Worm (Caenorhabditis elegans) whole organism, L1 larva: Measurements from ENCODE around the gene Y44A6D.6.

Experiments used
- egl-27 ChIP-seq, 2 experiments: fragments of 150-350 bp in 1 of 2; sonication (generic microtip); optimal IDR thresholded peaks; 3 replicates each; lab custom pipeline; 2017 to 2018; ENCODE audit warnings: missing biosample characterization in 2 of 2, missing genetic modification characterization in 2 of 2, missing genetic modification reagents in 2 of 2
- elt-3 ChIP-seq, 6 experiments: fragments of 150-350 bp in 1 of 6; sonication (generic microtip); optimal IDR thresholded peaks; 2 replicates each; lab custom pipeline; 2017 to 2018; ENCODE audit warnings: missing biosample characterization in 6 of 6, missing genetic modification characterization in 6 of 6, inconsistent platforms in 1 of 6
- fkh-10 ChIP-seq: sonication (generic microtip); optimal IDR thresholded peaks from 2 replicates; lab custom pipeline; 2017; ENCODE audit warnings: missing biosample characterization, missing genetic modification reagents, missing genetic modification characterization
- lin-39 ChIP-seq: fragments of 150-350 bp; optimal IDR thresholded peaks from 2 replicates; lab custom pipeline; 2014; ENCODE audit warnings: missing biosample characterization, missing genetic modification reagents, missing genetic modification characterization
- mep-1 ChIP-seq: fragments of 150-350 bp; optimal IDR thresholded peaks from 2 replicates; lab custom pipeline; 2014; ENCODE audit warnings: missing biosample characterization, missing genetic modification characterization
- swsn-7 ChIP-seq: sonication (generic microtip); optimal IDR thresholded peaks from 2 replicates; lab custom pipeline; 2016; ENCODE audit warnings: missing genetic modification characterization, missing compliant biosample characterization
- unc-62 ChIP-seq: fragments of 150-350 bp; optimal IDR thresholded peaks from 2 replicates; lab custom pipeline; 2014; ENCODE audit warnings: missing biosample characterization, missing genetic modification reagents, missing genetic modification characterization
- xbp-1 ChIP-seq: sonication (generic microtip); optimal IDR thresholded peaks from 2 replicates; lab custom pipeline; 2016; ENCODE audit warnings: missing genetic modification characterization, missing compliant biosample characterization
- ztf-11 ChIP-seq, 2 experiments: sonication (generic microtip); optimal IDR thresholded peaks; 2 replicates each; lab custom pipeline; 2016 to 2017; ENCODE audit warnings: missing genetic modification characterization in 2 of 2, missing biosample characterization in 1 of 2, missing compliant biosample characterization in 1 of 2

- no peak for TF ChIP-seq xbp-1 (tag; lab: Kevin White, UChicago)
- TF ChIP-seq egl-27 (tag; optimal IDR thresholded peaks at IDR 0.05; lab: Kevin White, UChicago), result no peak
- no peak for TF ChIP-seq swsn-7 (tag; lab: Kevin White, UChicago)
- no peak for TF ChIP-seq ztf-11 (tag; optimal IDR thresholded peaks at IDR 0.05; lab: Kevin White, UChicago)
- TF ChIP-seq unc-62 (GFP tag; lab: Kevin White, UChicago), result no peak
- TF ChIP-seq mep-1, result no peak
- TF ChIP-seq lin-39 (tag; lab: Kevin White, UChicago), result no peak
- TF ChIP-seq elt-3 (tag; optimal IDR thresholded peaks at IDR 0.05; lab: Kevin White, UChicago), result no peak
- TF ChIP-seq fkh-10 (GFP tag; lab: Kevin White, UChicago), result no peak
Observed at ce11 chrV:20815842-20816241, 8.7 kb downstream of the Y44A6D.6 start, which contains the start of gene sshk-1.
